Worm (Caenorhabditis elegans) whole organism, L3 larva: Measurements from ENCODE around the gene W10G11.19.

ENCODE experiments used
- R02D3.7 ChIP-seq: fragments of 150-350 bp; optimal IDR thresholded peaks from 2 replicates; lab custom pipeline; 2014; ENCODE audit warnings: missing biosample characterization, missing genetic modification characterization
- ZK546.5 ChIP-seq: sonication (generic microtip); optimal IDR thresholded peaks from 2 replicates; lab custom pipeline; 2017; ENCODE audit warnings: missing biosample characterization, missing genetic modification characterization
- aly-2 ChIP-seq: fragments of 150-350 bp; optimal IDR thresholded peaks from 2 replicates; lab custom pipeline; 2014; ENCODE audit warnings: missing biosample characterization, missing genetic modification characterization
- ama-1 ChIP-seq: fragments of 150-350 bp; optimal IDR thresholded peaks from 2 replicates; lab custom pipeline; 2018
- ceh-16 ChIP-seq: sonication (generic microtip); optimal IDR thresholded peaks from 2 replicates; lab custom pipeline; 2017; ENCODE audit warnings: missing biosample characterization, missing genetic modification characterization
- ceh-28 ChIP-seq: fragments of 150-350 bp; optimal IDR thresholded peaks from 2 replicates; lab custom pipeline; 2014; ENCODE audit warnings: missing biosample characterization, missing genetic modification reagents, missing genetic modification characterization
- ceh-82 ChIP-seq: fragments of 150-350 bp; optimal IDR thresholded peaks from 2 replicates; lab custom pipeline; 2014; ENCODE audit warnings: missing biosample characterization, missing genetic modification characterization
- ceh-9 ChIP-seq: sonication (generic microtip); optimal IDR thresholded peaks from 2 replicates; lab custom pipeline; 2018; ENCODE audit warnings: missing biosample characterization, missing genetic modification characterization
- daf-12 ChIP-seq: fragments of 150-350 bp; optimal IDR thresholded peaks from 2 replicates; lab custom pipeline; 2014; ENCODE audit warnings: missing biosample characterization, missing genetic modification reagents, missing genetic modification characterization
- egl-27 ChIP-seq: sonication (generic microtip); optimal IDR thresholded peaks from 4 replicates; lab custom pipeline; 2017; ENCODE audit warnings: missing biosample characterization, missing genetic modification reagents, missing genetic modification characterization
- egl-5 ChIP-seq: fragments of 150-350 bp; optimal IDR thresholded peaks from 2 replicates; lab custom pipeline; 2017; ENCODE audit warnings: missing biosample characterization, missing genetic modification reagents, missing genetic modification characterization, inconsistent platforms
- elt-1 ChIP-seq: fragments of 150-350 bp; optimal IDR thresholded peaks from 2 replicates; lab custom pipeline; 2014; ENCODE audit warnings: missing biosample characterization, missing genetic modification characterization
- elt-2 ChIP-seq: sonication (generic microtip); optimal IDR thresholded peaks from 2 replicates; lab custom pipeline; 2016; ENCODE audit warnings: missing genetic modification reagents, mild to moderate bottlenecking, missing genetic modification characterization, missing compliant biosample characterization
- elt-3 ChIP-seq, 3 experiments: fragments of 150-350 bp in 1 of 3; sonication (generic microtip) in 2 of 3; optimal IDR thresholded peaks; 2 replicates in 2 of 3; 4 replicates in 1 of 3; lab custom pipeline; 2014 to 2017; ENCODE audit warnings: missing biosample characterization in 3 of 3, missing genetic modification characterization in 3 of 3
- eor-1 ChIP-seq, 2 experiments: fragments of 150-350 bp; optimal IDR thresholded peaks; 2 replicates each; lab custom pipeline; 2014 to 2018; ENCODE audit warnings: missing biosample characterization in 2 of 2, missing genetic modification characterization in 2 of 2
- fkh-10 ChIP-seq: sonication (generic microtip); optimal IDR thresholded peaks from 2 replicates; lab custom pipeline; 2017; ENCODE audit warnings: missing biosample characterization, missing genetic modification reagents, missing genetic modification characterization
- fkh-2 ChIP-seq: fragments of 150-350 bp; optimal IDR thresholded peaks from 2 replicates; lab custom pipeline; 2014; ENCODE audit warnings: missing biosample characterization, missing genetic modification reagents, missing genetic modification characterization
- fos-1 ChIP-seq: fragments of 150-350 bp; optimal IDR thresholded peaks from 2 replicates; lab custom pipeline; 2014; ENCODE audit warnings: missing biosample characterization, missing genetic modification characterization
- hmg-11 ChIP-seq: sonication (generic microtip); optimal IDR thresholded peaks from 2 replicates; lab custom pipeline; 2016; ENCODE audit warnings: missing genetic modification characterization, missing compliant biosample characterization
- jun-1 ChIP-seq: fragments of 150-350 bp; optimal IDR thresholded peaks from 2 replicates; lab custom pipeline; 2014; ENCODE audit warnings: missing biosample characterization, missing genetic modification reagents, missing genetic modification characterization
- lin-15B ChIP-seq: fragments of 150-350 bp; optimal IDR thresholded peaks from 2 replicates; lab custom pipeline; 2014; ENCODE audit warnings: missing biosample characterization, missing genetic modification characterization
- lin-39 ChIP-seq: fragments of 150-350 bp; optimal IDR thresholded peaks from 2 replicates; lab custom pipeline; 2018; ENCODE audit warnings: missing biosample characterization, missing genetic modification reagents, missing genetic modification characterization
- lsy-12 ChIP-seq: sonication (generic microtip); optimal IDR thresholded peaks from 2 replicates; lab custom pipeline; 2016; ENCODE audit warnings: mild to moderate bottlenecking, missing genetic modification characterization, missing compliant biosample characterization
- mdl-1 ChIP-seq: fragments of 150-350 bp; optimal IDR thresholded peaks from 2 replicates; lab custom pipeline; 2014; ENCODE audit warnings: missing biosample characterization, missing genetic modification characterization
- mml-1 ChIP-seq: fragments of 150-350 bp; sonication (generic microtip); optimal IDR thresholded peaks from 3 replicates; lab custom pipeline; 2014; ENCODE audit warnings: missing biosample characterization, missing genetic modification characterization
- nfya-1 ChIP-seq: sonication (generic microtip); optimal IDR thresholded peaks from 2 replicates; lab custom pipeline; 2017; ENCODE audit warnings: missing genetic modification characterization, mild to moderate bottlenecking, missing compliant biosample characterization, antibody characterized with exemption, moderate library complexity; ENCODE audit not compliant: insufficient read depth
- nhr-11 ChIP-seq: fragments of 150-350 bp; optimal IDR thresholded peaks from 2 replicates; lab custom pipeline; 2014; ENCODE audit warnings: missing biosample characterization, missing genetic modification characterization
- nhr-12 ChIP-seq: fragments of 150-350 bp; optimal IDR thresholded peaks from 2 replicates; lab custom pipeline; 2014; ENCODE audit warnings: missing biosample characterization, missing genetic modification characterization
- nhr-23 ChIP-seq: fragments of 150-350 bp; optimal IDR thresholded peaks from 2 replicates; lab custom pipeline; 2014; ENCODE audit warnings: missing biosample characterization, missing genetic modification reagents, missing genetic modification characterization
- nhr-237 ChIP-seq: fragments of 150-350 bp; optimal IDR thresholded peaks from 2 replicates; lab custom pipeline; 2014; ENCODE audit warnings: missing biosample characterization, missing genetic modification characterization
- nhr-25 ChIP-seq: sonication (generic microtip); optimal IDR thresholded peaks from 2 replicates; lab custom pipeline; 2017; ENCODE audit warnings: missing biosample characterization, missing genetic modification characterization
- nhr-28 ChIP-seq: fragments of 150-350 bp; optimal IDR thresholded peaks from 2 replicates; lab custom pipeline; 2014; ENCODE audit warnings: missing biosample characterization, missing genetic modification characterization
- nhr-43 ChIP-seq: sonication (generic microtip); optimal IDR thresholded peaks from 2 replicates; lab custom pipeline; 2016; ENCODE audit warnings: mild to moderate bottlenecking, missing genetic modification characterization, missing compliant biosample characterization; ENCODE audit not compliant: poor library complexity, severe bottlenecking
- nhr-67 ChIP-seq: fragments of 150-350 bp; optimal IDR thresholded peaks from 2 replicates; lab custom pipeline; 2014; ENCODE audit warnings: missing biosample characterization, missing genetic modification characterization
- nhr-76 ChIP-seq: fragments of 150-350 bp; sonication (generic microtip); optimal IDR thresholded peaks from 5 replicates; lab custom pipeline; 2014; ENCODE audit warnings: missing biosample characterization, missing genetic modification characterization
- nhr-77 ChIP-seq: fragments of 150-350 bp; optimal IDR thresholded peaks from 2 replicates; lab custom pipeline; 2014; ENCODE audit warnings: missing biosample characterization, missing genetic modification characterization
- pha-4 ChIP-seq: fragments of 150-350 bp; optimal IDR thresholded peaks from 2 replicates; lab custom pipeline; 2014; ENCODE audit warnings: missing biosample characterization, missing genetic modification reagents, missing genetic modification characterization
- pqm-1 ChIP-seq: fragments of 150-350 bp; optimal IDR thresholded peaks from 2 replicates; lab custom pipeline; 2017; ENCODE audit warnings: missing biosample characterization, missing genetic modification characterization, inconsistent platforms
- sea-2 ChIP-seq: fragments of 150-350 bp; sonication (generic microtip); optimal IDR thresholded peaks from 4 replicates; lab custom pipeline; 2014; ENCODE audit warnings: missing biosample characterization, missing genetic modification reagents, missing genetic modification characterization
- skn-1 ChIP-seq: fragments of 150-350 bp; optimal IDR thresholded peaks from 2 replicates; lab custom pipeline; 2014; ENCODE audit warnings: missing biosample characterization, missing genetic modification characterization
- snpc-4 ChIP-seq: fragments of 150-350 bp; optimal IDR thresholded peaks from 2 replicates; lab custom pipeline; 2014; ENCODE audit warnings: missing biosample characterization, missing genetic modification characterization
- tbx-2 ChIP-seq: sonication (generic microtip); optimal IDR thresholded peaks from 2 replicates; lab custom pipeline; 2016; ENCODE audit warnings: mild to moderate bottlenecking, missing genetic modification characterization, missing compliant biosample characterization
- unc-39 ChIP-seq: sonication (generic microtip); optimal IDR thresholded peaks from 4 replicates; lab custom pipeline; 2017; ENCODE audit warnings: missing biosample characterization, missing genetic modification characterization
- unc-62 ChIP-seq: fragments of 150-350 bp; sonication (generic microtip); optimal IDR thresholded peaks from 4 replicates; lab custom pipeline; 2014; ENCODE audit warnings: missing biosample characterization, missing genetic modification reagents, missing genetic modification characterization
- zag-1 ChIP-seq: fragments of 150-350 bp; optimal IDR thresholded peaks from 2 replicates; lab custom pipeline; 2014; ENCODE audit warnings: missing biosample characterization, missing genetic modification characterization
- ztf-11 ChIP-seq: fragments of 150-350 bp; optimal IDR thresholded peaks from 2 replicates; lab custom pipeline; 2014; ENCODE audit warnings: missing biosample characterization, missing genetic modification characterization
- ztf-4 ChIP-seq: fragments of 150-350 bp; optimal IDR thresholded peaks from 2 replicates; lab custom pipeline; 2014; ENCODE audit warnings: missing biosample characterization, missing genetic modification characterization

The W10G11.19 gene

ce11 chrII:3553453-3553852, 3.0 kb downstream of the W10G11.19 start, which contains the start of gene dnc-3:
Gene dnc-3, plus strand, starts transcription at chrII:3553724.
- TF ChIP-seq nhr-237 (tag; lab: Kevin White, UChicago) (no peak), snpc-4 (peak; percentile 5), ceh-82 (tag; lab: Kevin White, UChicago) (no peak), unc-62 (GFP tag; lab: Kevin White, UChicago) (no peak), ZK546.5 (no peak), nhr-12 (tag; lab: Kevin White, UChicago) (no peak), nhr-28 (tag; lab: Kevin White, UChicago) (no peak), ceh-9 (no peak), tbx-2 (tag; lab: Kevin White, UChicago) (peak; percentile 53), nhr-43 (tag; lab: Kevin White, UChicago) (no peak), skn-1 (tag; lab: Kevin White, UChicago) (no peak), elt-1 (tag; lab: Kevin White, UChicago) (no peak), nhr-67 (tag; lab: Kevin White, UChicago) (no peak), R02D3.7 (tag; lab: Kevin White, UChicago) (no peak), nhr-25 (tag; lab: Kevin White, UChicago) (no peak), nhr-23 (tag; lab: Kevin White, UChicago) (peak; percentile 21), ztf-11 (tag; lab: Kevin White, UChicago) (no peak), lin-15B (peak; percentile 59), aly-2 (tag; lab: Kevin White, UChicago) (no peak), zag-1 (no peak), lsy-12 (no peak), jun-1 (tag; lab: Kevin White, UChicago) (no peak), eor-1 (tag; optimal IDR thresholded peaks at IDR 0.05; lab: Kevin White, UChicago) (no peak), nhr-11 (tag; lab: Kevin White, UChicago) (no peak), egl-5 (no peak), lin-39 (tag; lab: Kevin White, UChicago) (no peak), ceh-28 (tag; lab: Kevin White, UChicago) (peak; percentile 29), sea-2 (no peak), ama-1 (no peak), pha-4 (tag; lab: Kevin White, UChicago) (no peak), nhr-77 (no peak), fos-1 (tag; lab: Kevin White, UChicago) (no peak), fkh-10 (GFP tag; lab: Kevin White, UChicago) (no peak), mml-1 (tag; lab: Kevin White, UChicago) (no peak), mdl-1 (tag; lab: Kevin White, UChicago) (no peak), elt-2 (tag; lab: Kevin White, UChicago) (peak; percentile 28), daf-12 (tag; lab: Kevin White, UChicago) (no peak), hmg-11 (no peak), unc-39 (tag; lab: Kevin White, UChicago) (no peak), elt-3 (tag; optimal IDR thresholded peaks at IDR 0.05; lab: Kevin White, UChicago) (no peak), fkh-2 (no peak), nhr-76 (tag; lab: Kevin White, UChicago) (no peak), egl-27 (tag; lab: Kevin White, UChicago) (no peak), ceh-16 (tag; lab: Kevin White, UChicago) (no peak), ztf-4 (no peak), nfya-1 (tag; lab: Kevin White, UChicago) (peak; percentile 51), pqm-1 (tag; lab: Kevin White, UChicago) (no peak)

- no peak for TF ChIP-seq nhr-43 (tag; lab: Kevin White, UChicago)
- no peak for TF ChIP-seq tbx-2 (tag; lab: Kevin White, UChicago)
- TF ChIP-seq ama-1: no peak
- no peak for TF ChIP-seq skn-1 (tag; lab: Kevin White, UChicago)
- TF ChIP-seq lsy-12: no peak
- no peak for TF ChIP-seq ceh-28 (tag; lab: Kevin White, UChicago)
- TF ChIP-seq elt-2 (tag; lab: Kevin White, UChicago): no peak
- no peak for TF ChIP-seq R02D3.7 (tag; lab: Kevin White, UChicago)
- TF ChIP-seq elt-3 (tag; optimal IDR thresholded peaks at IDR 0.05; lab: Kevin White, UChicago): no peak
- TF ChIP-seq ztf-4: no peak
- TF ChIP-seq ceh-9: no peak
- TF ChIP-seq, all 47 proteins: peak for 0
Observed at ce11 chrII:3554673-3555072, 4.2 kb downstream of the W10G11.19 start.
